Fruit fly (Drosophila melanogaster): Measurements from ENCODE around the gene Fie.

DNA sequence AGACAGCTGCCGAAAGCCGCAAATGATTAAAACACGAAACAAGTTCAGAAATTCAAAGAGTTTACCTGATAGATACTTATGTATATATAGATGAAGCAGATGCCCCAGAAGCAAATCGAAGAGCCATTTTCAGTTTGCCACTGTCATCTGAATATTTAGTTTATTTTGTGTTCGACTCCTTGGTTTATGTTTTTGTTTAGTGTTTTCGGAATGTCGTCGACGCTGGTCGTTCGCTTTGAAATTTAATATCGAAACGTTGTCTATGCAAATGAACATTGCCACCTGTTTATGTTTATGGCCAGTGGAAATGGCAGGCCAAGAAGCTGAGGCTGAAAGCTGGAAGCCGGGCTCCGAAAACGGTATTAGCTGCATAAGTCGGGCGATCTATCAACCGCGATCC is 41.3 kb upstream of the Fie start:
- TF ChIP-seq Pif1B (GFP tag; optimal IDR thresholded peaks at IDR 0.05) (no peak), CG34367 (tag; optimal IDR thresholded peaks at IDR 0.05) (no peak), CG4496 (GFP tag; IDR thresholded peaks at IDR 0.05) (no peak), CG13204 (GFP tag; optimal IDR thresholded peaks at IDR 0.05) (no peak), CG15710 (tag; optimal IDR thresholded peaks at IDR 0.05) (no peak), CG32121 (GFP tag; IDR thresholded peaks at IDR 0.05) (no peak), CG17806 (tag; optimal IDR thresholded peaks at IDR 0.05) (no peak), D1 (tag; optimal IDR thresholded peaks at IDR 0.05) (no peak), CG14655 (GFP tag; optimal IDR thresholded peaks at IDR 0.05) (no peak), CG8159 (tag; optimal IDR thresholded peaks at IDR 0.05) (no peak), gl (tag; optimal IDR thresholded peaks at IDR 0.05) (no peak)
